In genomic region chr3L:5278864-5279263, dm6 we compare ENCODE assay signal across 4 fruit fly cellular contexts.
TF ChIP-seq lines count a peak whose summit lies in the region.

No protein-coding gene starts in this region.

- no peak for TF ChIP-seq CTCF in whole organism, embryonic (GFP tag; optimal IDR thresholded peaks at IDR 0.05; lab: Kevin White, UChicago)

TF ChIP-seq in whole organism, embryonic, 481 proteins besides CTCF, POLR2A, EP300 and RAD21 (continues in another document):
- no peak for TF ChIP-seq wdn (GFP tag; IDR thresholded peaks at IDR 0.05; lab: Robert Waterston, UW)
- peak; percentile 69 for TF ChIP-seq lab (GFP tag; optimal IDR thresholded peaks at IDR 0.05; lab: Kevin White, UChicago)
- no peak for TF ChIP-seq Scr (GFP tag; IDR thresholded peaks at IDR 0.05; lab: Robert Waterston, UW; ENCODE audit: partially characterized antibody)
- TF ChIP-seq Dp (GFP tag; optimal IDR thresholded peaks at IDR 0.05; lab: Kevin White, UChicago), result no peak
- peak; percentile 35 for TF ChIP-seq Fer1 (GFP tag; optimal IDR thresholded peaks at IDR 0.05; lab: Kevin White, UChicago)
- TF ChIP-seq CG12391 (tag; optimal IDR thresholded peaks at IDR 0.05; lab: Kevin White, UChicago), result peak; percentile 1
- TF ChIP-seq row (GFP tag; IDR thresholded peaks at IDR 0.05; lab: Robert Waterston, UW), result peak; percentile 39; the same call in 1 of the 3 replicates
- peak; percentile 11 for TF ChIP-seq Blimp-1 (GFP tag; optimal IDR thresholded peaks at IDR 0.05; lab: Kevin White, UChicago)
- peak; percentile 24 for TF ChIP-seq unpg (GFP tag; optimal IDR thresholded peaks at IDR 0.05; lab: Kevin White, UChicago)
- peak; percentile 2 for TF ChIP-seq CG13894 (tag; optimal IDR thresholded peaks at IDR 0.05; lab: Kevin White, UChicago)
- TF ChIP-seq bsh (GFP tag; optimal IDR thresholded peaks at IDR 0.05; lab: Kevin White, UChicago), result peak in 1 of 2 experiments; percentile 26
- 0 out of 2 replicates have a peak, but pooled peaks have one; percentile 10 for TF ChIP-seq Rfx (GFP tag; IDR thresholded peaks at IDR 0.05; lab: Robert Waterston, UW)
- peak; percentile 9 for TF ChIP-seq dmrt99B (tag; optimal IDR thresholded peaks at IDR 0.05; lab: Kevin White, UChicago)
- no peak for TF ChIP-seq trem (tag; optimal IDR thresholded peaks at IDR 0.05; lab: Kevin White, UChicago)
- peak; percentile 40 for TF ChIP-seq CG11504 (tag; optimal IDR thresholded peaks at IDR 0.05; lab: Kevin White, UChicago)
- TF ChIP-seq Sox102F (GFP tag; optimal IDR thresholded peaks at IDR 0.05; lab: Kevin White, UChicago), result peak; percentile 18
- TF ChIP-seq CG6689 (GFP tag; IDR thresholded peaks at IDR 0.05; lab: Robert Waterston, UW), result peak; percentile 9; the same call in 1 of the 2 replicates
- peak; percentile 9 for TF ChIP-seq HHEX (GFP tag; optimal IDR thresholded peaks at IDR 0.05; lab: Kevin White, UChicago)
- TF ChIP-seq CG12236 (GFP tag; optimal IDR thresholded peaks at IDR 0.05; lab: Kevin White, UChicago), result no peak
- no peak for TF ChIP-seq CG9817 (tag; optimal IDR thresholded peaks at IDR 0.05; lab: Kevin White, UChicago)
- peak; percentile 36; the same call in 1 of the 2 replicates for TF ChIP-seq Xrp1 (GFP tag; IDR thresholded peaks at IDR 0.05; lab: Robert Waterston, UW)

TF ChIP-seq in whole organism, prepupa, 60 proteins besides CTCF, POLR2A, EP300 and RAD21:
- no peak for TF ChIP-seq Eip75B (GFP tag; optimal IDR thresholded peaks at IDR 0.05; lab: Kevin White, UChicago)
- TF ChIP-seq esn (GFP tag; optimal IDR thresholded peaks at IDR 0.05; lab: Kevin White, UChicago), result no peak
- TF ChIP-seq CG8632 (GFP tag; optimal IDR thresholded peaks at IDR 0.05; lab: Kevin White, UChicago), result no peak
- TF ChIP-seq CG6163 (GFP tag; IDR thresholded peaks at IDR 0.05; lab: Robert Waterston, UW), result 0 out of 3 replicates have a peak, but pooled peaks have one; percentile 27
- TF ChIP-seq Eip78C (GFP tag; lab: Kevin White, UChicago), result peak; percentile 18
- no peak for TF ChIP-seq achi (GFP tag; optimal IDR thresholded peaks at IDR 0.05; lab: Kevin White, UChicago)
- TF ChIP-seq ss (GFP tag; optimal IDR thresholded peaks at IDR 0.05; lab: Kevin White, UChicago), result no peak
- no peak for TF ChIP-seq fd85E (GFP tag; optimal IDR thresholded peaks at IDR 0.05; lab: Kevin White, UChicago)
- peak; percentile 13 for TF ChIP-seq CG10669 (GFP tag; optimal IDR thresholded peaks at IDR 0.05; lab: Kevin White, UChicago)
- TF ChIP-seq spab (GFP tag; optimal IDR thresholded peaks at IDR 0.05; lab: Kevin White, UChicago), result no peak
- 0 out of 2 replicates have a peak, but pooled peaks have one; percentile 13 for TF ChIP-seq CG15336 (GFP tag; IDR thresholded peaks at IDR 0.05; lab: Robert Waterston, UW)
- TF ChIP-seq net (GFP tag; optimal IDR thresholded peaks at IDR 0.05; lab: Kevin White, UChicago), result no peak
- TF ChIP-seq CG3032 (tag; optimal IDR thresholded peaks at IDR 0.05; lab: Kevin White, UChicago), result peak; percentile 2
- no peak for TF ChIP-seq CG32006 (GFP tag; optimal IDR thresholded peaks at IDR 0.05; lab: Kevin White, UChicago)
- TF ChIP-seq Sox14 (GFP tag; optimal IDR thresholded peaks at IDR 0.05; lab: Kevin White, UChicago), result no peak
- no peak for TF ChIP-seq CG8319 (GFP tag; optimal IDR thresholded peaks at IDR 0.05; lab: Kevin White, UChicago)
- no peak for TF ChIP-seq CG31627 (GFP tag; optimal IDR thresholded peaks at IDR 0.05; lab: Kevin White, UChicago)
- TF ChIP-seq Blimp-1 (GFP tag; optimal IDR thresholded peaks at IDR 0.05; lab: Kevin White, UChicago), result no peak
- TF ChIP-seq Hr38 (GFP tag; optimal IDR thresholded peaks at IDR 0.05; lab: Kevin White, UChicago), result no peak
- peak; percentile 28; the same call in 2 of the 3 replicates for TF ChIP-seq CG8119 (GFP tag; IDR thresholded peaks at IDR 0.05; lab: Robert Waterston, UW)

TF ChIP-seq in whole organism, pupa, 21 proteins besides CTCF, POLR2A, EP300 and RAD21:
- no peak for TF ChIP-seq CG32121 (GFP tag; IDR thresholded peaks at IDR 0.05; lab: Robert Waterston, UW)
- TF ChIP-seq D1 (tag; optimal IDR thresholded peaks at IDR 0.05; lab: Kevin White, UChicago), result no peak
- TF ChIP-seq gl (tag; optimal IDR thresholded peaks at IDR 0.05; lab: Kevin White, UChicago), result no peak
- no peak for TF ChIP-seq CG10348 (GFP tag; IDR thresholded peaks at IDR 0.05; lab: Robert Waterston, UW)
- TF ChIP-seq CG4496 (GFP tag; IDR thresholded peaks at IDR 0.05; lab: Robert Waterston, UW), result no peak
- peak; percentile 30 for TF ChIP-seq CG8159 (tag; optimal IDR thresholded peaks at IDR 0.05; lab: Kevin White, UChicago)
- no peak for TF ChIP-seq CG8301 (tag; optimal IDR thresholded peaks at IDR 0.05; lab: Kevin White, UChicago)
- peak; percentile 8 for TF ChIP-seq CG9948 (tag; optimal IDR thresholded peaks at IDR 0.05; lab: Kevin White, UChicago)
- peak; percentile 1 for TF ChIP-seq CG14655 (GFP tag; optimal IDR thresholded peaks at IDR 0.05; lab: Kevin White, UChicago)
TF ChIP-seq in whole organism, pupa: peak in this region for 3.

TF ChIP-seq in whole organism, wandering third instar larva, 38 proteins besides CTCF, POLR2A, EP300 and RAD21:
- TF ChIP-seq brk (GFP tag; optimal IDR thresholded peaks at IDR 0.05; lab: Kevin White, UChicago) (no peak), Sp1 (GFP tag; optimal IDR thresholded peaks at IDR 0.05; lab: Kevin White, UChicago) (peak; percentile 6), HLH106 (tag; optimal IDR thresholded peaks at IDR 0.05; lab: Kevin White, UChicago) (peak; percentile 26)

Comparison
In these comparisons a context has a peak if more than half of its experiments do, and no peak if none do; other contexts are left out.
1. Of the 7 proteins assayed by ChIP-seq in both whole organism, embryonic and whole organism, prepupa: peak only in whole organism, embryonic: Blimp-1 and Sox102F; only in whole organism, prepupa: none; in both: none; in neither: 5.